Worm (Caenorhabditis elegans) whole organism, L4 larva: ENCODE results near the gene twk-13.

Source experiments
- D1046.2 ChIP-seq: fragments of 200-800 bp; sonication (Bioruptor generic); IDR thresholded peaks from 2 replicates; pipeline ENCODE4 v1.3.6; 2022; ENCODE audit warnings: missing genetic modification characterization, missing compliant biosample characterization
- F26F4.8 ChIP-seq: fragments of 200-800 bp; sonication (Bioruptor generic); conservative IDR thresholded peaks from 2 replicates; pipeline ENCODE4 v1.3.6; 2022; ENCODE audit warnings: missing genetic modification characterization, missing compliant biosample characterization
- F49E8.2 ChIP-seq: sonication (generic microtip); optimal IDR thresholded peaks from 2 replicates; lab custom pipeline; 2016; ENCODE audit warnings: missing compliant biosample characterization, mild to moderate bottlenecking, missing genetic modification characterization, borderline replicate concordance
- R02D3.7 ChIP-seq: fragments of 150-350 bp; sonication (generic microtip); optimal IDR thresholded peaks from 3 replicates; lab custom pipeline; 2014; ENCODE audit warnings: missing biosample characterization, missing genetic modification characterization
- T20F7.1 ChIP-seq: fragments of 200-800 bp; sonication (Bioruptor generic); optimal IDR thresholded peaks from 2 replicates; lab custom pipeline; 2018; ENCODE audit warnings: mild to moderate bottlenecking, missing genetic modification characterization, missing compliant biosample characterization
- T26A8.4 ChIP-seq: fragments of 200-800 bp; sonication (Bioruptor generic); IDR thresholded peaks from 2 replicates; pipeline ENCODE4 v1.3.6; 2022; ENCODE audit warnings: missing genetic modification characterization, missing compliant biosample characterization
- Y48G9A.11 ChIP-seq: fragments of 200-800 bp; sonication (Bioruptor generic); IDR thresholded peaks from 2 replicates; pipeline ENCODE4 v1.3.6; 2022; ENCODE audit warnings: missing genetic modification reagents, missing genetic modification characterization, missing compliant biosample characterization
- Y75B8A.6 ChIP-seq: fragments of 200-800 bp; sonication (Bioruptor generic); IDR thresholded peaks from 2 replicates; pipeline ENCODE4 v1.3.6; 2022; ENCODE audit warnings: missing genetic modification reagents, missing genetic modification characterization, missing compliant biosample characterization
- ZK546.5 ChIP-seq, 2 experiments: sonication (generic microtip); optimal IDR thresholded peaks; 2 replicates each; lab custom pipeline; 2017; ENCODE audit warnings: missing biosample characterization in 2 of 2, missing genetic modification characterization in 2 of 2
- ama-1 ChIP-seq: fragments of 150-350 bp; optimal IDR thresholded peaks from 2 replicates; lab custom pipeline; 2014; ENCODE audit warnings: inconsistent platforms, mixed read lengths
- attf-4 ChIP-seq: sonication (generic microtip); optimal IDR thresholded peaks from 3 replicates; lab custom pipeline; 2017; ENCODE audit warnings: missing biosample characterization, missing genetic modification characterization
- ceh-32 ChIP-seq: sonication (generic microtip); optimal IDR thresholded peaks from 2 replicates; lab custom pipeline; 2016; ENCODE audit warnings: mild to moderate bottlenecking, missing genetic modification characterization, missing compliant biosample characterization; ENCODE audit not compliant: poor library complexity
- ctbp-1 ChIP-seq: fragments of 200-800 bp; sonication (Bioruptor generic); IDR thresholded peaks from 2 replicates; pipeline ENCODE4 v1.3.6; 2022; ENCODE audit warnings: missing genetic modification reagents, missing genetic modification characterization, missing compliant biosample characterization
- daf-12 ChIP-seq: fragments of 150-350 bp; optimal IDR thresholded peaks from 2 replicates; lab custom pipeline; 2014; ENCODE audit warnings: missing biosample characterization, missing genetic modification reagents, missing genetic modification characterization
- daf-16 ChIP-seq, 3 experiments: sonication (generic microtip); optimal IDR thresholded peaks; 2 replicates each; lab custom pipeline; 2016 to 2017; ENCODE audit warnings: missing genetic modification characterization in 3 of 3, missing genetic modification reagents in 3 of 3, mild to moderate bottlenecking in 2 of 3, missing compliant biosample characterization in 2 of 3, missing biosample characterization in 1 of 3, moderate library complexity in 1 of 3
- daf-19 ChIP-seq: fragments of 200-800 bp; sonication (Bioruptor generic); conservative IDR thresholded peaks from 2 replicates; pipeline ENCODE4 v1.3.6; 2022; ENCODE audit warnings: missing genetic modification characterization, missing compliant biosample characterization
- dmd-8 ChIP-seq: fragments of 200-800 bp; sonication (Bioruptor generic); IDR thresholded peaks from 2 replicates; pipeline ENCODE4 v1.3.6; 2022; ENCODE audit warnings: missing genetic modification characterization, missing compliant biosample characterization
- dmd-9 ChIP-seq: fragments of 200-800 bp; sonication (Bioruptor generic); IDR thresholded peaks from 2 replicates; pipeline ENCODE4 v1.3.6; 2022; ENCODE audit warnings: missing genetic modification reagents, missing genetic modification characterization, missing compliant biosample characterization
- duxl-1 ChIP-seq: sonication (generic microtip); optimal IDR thresholded peaks from 2 replicates; lab custom pipeline; 2016; ENCODE audit warnings: mild to moderate bottlenecking, missing genetic modification characterization, moderate library complexity, missing compliant biosample characterization; ENCODE audit not compliant: poor library complexity
- dve-1 ChIP-seq: sonication (generic microtip); optimal IDR thresholded peaks from 2 replicates; lab custom pipeline; 2017; ENCODE audit warnings: antibody characterized with exemption, mild to moderate bottlenecking, missing genetic modification characterization, missing compliant biosample characterization; ENCODE audit not compliant: insufficient read depth
- egl-27 ChIP-seq: sonication (generic microtip); optimal IDR thresholded peaks from 3 replicates; lab custom pipeline; 2017; ENCODE audit warnings: missing biosample characterization, missing genetic modification reagents, missing genetic modification characterization
- fos-1 ChIP-seq: fragments of 150-350 bp; optimal IDR thresholded peaks from 2 replicates; lab custom pipeline; 2014; ENCODE audit warnings: missing biosample characterization, missing genetic modification characterization
- hlh-11 ChIP-seq: fragments of 200-800 bp; sonication (Bioruptor generic); optimal IDR thresholded peaks from 2 replicates; lab custom pipeline; 2018; ENCODE audit warnings: mild to moderate bottlenecking, missing genetic modification characterization, missing compliant biosample characterization
- hlh-30 ChIP-seq: sonication (generic microtip); optimal IDR thresholded peaks from 2 replicates; lab custom pipeline; 2017; ENCODE audit warnings: antibody characterized with exemption, mild to moderate bottlenecking, missing genetic modification characterization, missing compliant biosample characterization; ENCODE audit not compliant: insufficient read depth
- jun-1 ChIP-seq: fragments of 150-350 bp; optimal IDR thresholded peaks from 2 replicates; lab custom pipeline; 2014; ENCODE audit warnings: missing biosample characterization, missing genetic modification reagents, missing genetic modification characterization
- lin-29 ChIP-seq: fragments of 200-800 bp; sonication (Bioruptor generic); IDR thresholded peaks from 2 replicates; pipeline ENCODE4 v1.3.6; 2022; ENCODE audit warnings: missing genetic modification reagents, missing genetic modification characterization, missing compliant biosample characterization
- lin-39 ChIP-seq: fragments of 150-350 bp; optimal IDR thresholded peaks from 2 replicates; lab custom pipeline; 2014; ENCODE audit warnings: missing biosample characterization, missing genetic modification reagents, missing genetic modification characterization
- madf-5 ChIP-seq, 2 experiments: fragments of 200-800 bp; sonication (Bioruptor generic); IDR thresholded peaks; 2 replicates each; pipeline ENCODE4 v1.3.6; 2022; ENCODE audit warnings: missing compliant biosample characterization in 2 of 2, missing genetic modification characterization in 2 of 2
- mdt-29 ChIP-seq: fragments of 200-800 bp; sonication (Bioruptor generic); IDR thresholded peaks from 2 replicates; pipeline ENCODE4 v1.3.6; 2022; ENCODE audit warnings: missing genetic modification reagents, missing genetic modification characterization, missing compliant biosample characterization
- nhr-11 ChIP-seq: fragments of 150-350 bp; optimal IDR thresholded peaks from 2 replicates; lab custom pipeline; 2014; ENCODE audit warnings: missing biosample characterization, missing genetic modification characterization
- nhr-111 ChIP-seq: fragments of 200-800 bp; sonication (Bioruptor generic); optimal IDR thresholded peaks from 2 replicates; lab custom pipeline; 2018; ENCODE audit warnings: mild to moderate bottlenecking, missing genetic modification characterization, missing compliant biosample characterization
- nhr-237 ChIP-seq: sonication (generic microtip); optimal IDR thresholded peaks from 2 replicates; lab custom pipeline; 2017; ENCODE audit warnings: missing biosample characterization, missing genetic modification characterization
- nhr-41 ChIP-seq: fragments of 200-800 bp; sonication (Bioruptor generic); IDR thresholded peaks from 2 replicates; pipeline ENCODE4 v1.3.6; 2022; ENCODE audit warnings: missing genetic modification reagents, missing genetic modification characterization, missing compliant biosample characterization
- nhr-42 ChIP-seq: fragments of 200-800 bp; sonication (Bioruptor generic); IDR thresholded peaks from 2 replicates; pipeline ENCODE4 v1.3.6; 2022; ENCODE audit warnings: missing genetic modification characterization, missing compliant biosample characterization
- nhr-6 ChIP-seq: fragments of 150-350 bp; optimal IDR thresholded peaks from 2 replicates; lab custom pipeline; 2014; ENCODE audit warnings: missing biosample characterization, missing genetic modification characterization
- pqm-1 ChIP-seq: sonication (generic microtip); optimal IDR thresholded peaks from 2 replicates; lab custom pipeline; 2017; ENCODE audit warnings: missing biosample characterization, missing genetic modification characterization
- skn-1 ChIP-seq: fragments of 150-350 bp; optimal IDR thresholded peaks from 2 replicates; lab custom pipeline; 2014; ENCODE audit warnings: missing biosample characterization, missing genetic modification characterization
- snpc-1.2 ChIP-seq: fragments of 200-800 bp; sonication (Bioruptor generic); IDR thresholded peaks from 2 replicates; pipeline ENCODE4 v1.3.6; 2022; ENCODE audit warnings: missing genetic modification reagents, missing genetic modification characterization, missing compliant biosample characterization
- spr-1 ChIP-seq: sonication (generic microtip); optimal IDR thresholded peaks from 2 replicates; lab custom pipeline; 2016; ENCODE audit warnings: mild to moderate bottlenecking, missing genetic modification characterization, missing compliant biosample characterization
- tag-97 ChIP-seq: fragments of 200-800 bp; sonication (Bioruptor generic); IDR thresholded peaks from 2 replicates; pipeline ENCODE4 v1.3.6; 2022; ENCODE audit warnings: missing genetic modification characterization, missing compliant biosample characterization
- tra-1 ChIP-seq: fragments of 200-800 bp; sonication (Bioruptor generic); IDR thresholded peaks from 2 replicates; pipeline ENCODE4 v1.3.6; 2022; ENCODE audit warnings: missing genetic modification reagents, missing genetic modification characterization, missing compliant biosample characterization
- unc-130 ChIP-seq: sonication (generic microtip); optimal IDR thresholded peaks from 2 replicates; lab custom pipeline; 2016; ENCODE audit warnings: missing genetic modification reagents, missing genetic modification characterization, missing compliant biosample characterization
- unc-39 ChIP-seq: sonication (generic microtip); optimal IDR thresholded peaks from 2 replicates; lab custom pipeline; 2017; ENCODE audit warnings: missing biosample characterization, missing genetic modification characterization
- vab-7 ChIP-seq: fragments of 200-800 bp; sonication (Bioruptor generic); IDR thresholded peaks from 2 replicates; pipeline ENCODE4 v1.3.6; 2022; ENCODE audit warnings: missing genetic modification reagents, missing genetic modification characterization, missing compliant biosample characterization
- zag-1 ChIP-seq: fragments of 150-350 bp; optimal IDR thresholded peaks from 2 replicates; lab custom pipeline; 2014; ENCODE audit warnings: missing biosample characterization, missing genetic modification characterization
- zfp-2 ChIP-seq: sonication (generic microtip); optimal IDR thresholded peaks from 2 replicates; lab custom pipeline; 2016; ENCODE audit warnings: mild to moderate bottlenecking, missing genetic modification characterization, missing compliant biosample characterization

The twk-13 gene

DNA sequence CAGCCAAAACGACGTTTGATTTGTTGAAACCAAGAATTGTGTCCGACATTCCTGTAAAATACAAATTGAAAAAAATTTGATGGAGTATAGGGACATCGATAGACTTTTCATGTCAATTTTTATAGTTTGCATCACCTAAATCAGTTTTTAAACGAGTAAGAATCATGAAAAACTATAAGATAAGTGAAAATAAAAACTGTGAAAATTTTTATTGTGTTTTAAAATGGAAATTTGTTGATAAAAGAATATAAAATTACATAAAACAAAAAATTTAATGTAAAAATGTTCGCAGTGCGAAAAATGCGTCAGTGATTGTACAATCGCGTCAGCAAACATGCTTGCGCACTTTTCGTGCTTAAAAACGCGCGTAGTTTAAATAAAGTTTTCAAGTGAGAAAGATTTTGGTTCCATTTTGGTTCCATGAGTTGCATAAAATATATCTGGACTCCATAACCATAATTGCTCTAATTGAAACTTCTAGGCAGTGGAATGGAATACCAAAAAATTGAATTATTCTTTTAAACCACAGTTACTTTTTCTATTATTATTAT lies 5.7 kb upstream of the twk-13 start, which contains the start of gene tomm-20 (continued):
- TF ChIP-seq egl-27 (tag; lab: Kevin White, UChicago) (no peak), unc-39 (tag; lab: Kevin White, UChicago) (no peak), skn-1 (tag; lab: Kevin White, UChicago) (no peak), nhr-6 (tag; lab: Kevin White, UChicago) (peak; percentile 100), T20F7.1 (GFP tag; lab: Kevin White, UChicago) (peak; percentile 92), R02D3.7 (tag; lab: Kevin White, UChicago) (no peak), zfp-2 (tag; lab: Kevin White, UChicago) (peak; percentile 49), nhr-41 (GFP tag; lab: Robert Waterston, UW) (no peak), lin-39 (tag; lab: Kevin White, UChicago) (no peak), pqm-1 (tag; lab: Kevin White, UChicago) (no peak), madf-5 (GFP tag; IDR thresholded peaks at IDR 0.05; lab: Robert Waterston, UW) (no peak), duxl-1 (tag; lab: Kevin White, UChicago) (peak; percentile 84), daf-12 (tag; lab: Kevin White, UChicago) (no peak), ZK546.5 (tag; optimal IDR thresholded peaks at IDR 0.05; lab: Kevin White, UChicago) (no peak), D1046.2 (GFP tag; lab: Robert Waterston, UW) (no peak), snpc-1.2 (0 out of 2 replicates have a peak, but pooled peaks have one; percentile 62), nhr-237 (no peak), dmd-9 (no peak), jun-1 (tag; lab: Kevin White, UChicago) (peak; percentile 76), fos-1 (tag; lab: Kevin White, UChicago) (no peak), zag-1 (no peak), attf-4 (tag; lab: Kevin White, UChicago) (no peak), nhr-111 (GFP tag; lab: Kevin White, UChicago) (no peak), tag-97 (no peak), F49E8.2 (tag; lab: Kevin White, UChicago) (peak; percentile 69), T26A8.4 (GFP tag; lab: Robert Waterston, UW) (no peak; the same call in none of the 2 replicates), hlh-30 (tag; lab: Kevin White, UChicago) (peak; percentile 82), tra-1 (GFP tag; lab: Robert Waterston, UW) (peak; percentile 89), lin-29 (GFP tag; lab: Robert Waterston, UW) (peak; percentile 84), ctbp-1 (GFP tag; lab: Robert Waterston, UW) (peak; percentile 79; the same call in 1 of the 2 replicates), unc-130 (GFP tag; lab: Kevin White, UChicago) (peak; percentile 4), ceh-32 (peak; percentile 55)

DNA sequence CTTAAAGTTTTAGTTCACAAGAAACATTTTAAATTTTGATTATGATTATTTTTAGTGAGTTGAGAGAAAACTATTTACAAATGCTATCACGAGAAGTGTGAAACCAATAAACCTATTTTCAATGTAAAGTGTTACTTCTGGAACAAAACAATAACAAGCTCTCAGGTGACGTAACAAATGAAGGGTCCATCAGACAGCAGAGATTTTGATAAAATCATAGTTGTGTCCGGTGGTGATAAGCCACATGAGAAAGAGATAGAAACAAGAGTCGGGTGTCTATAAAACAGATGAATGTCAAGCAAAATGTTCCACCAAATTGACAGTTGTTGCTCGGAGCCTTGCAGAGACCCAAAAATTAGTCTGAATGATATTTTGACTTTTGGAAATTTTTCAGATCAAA lies 3.4 kb downstream of the twk-13 start:
- TF ChIP-seq hlh-11 = no peak
- TF ChIP-seq nhr-11 (tag; lab: Kevin White, UChicago) = peak; percentile 45
- TF ChIP-seq dmd-9 = no peak
- TF ChIP-seq daf-16 (GFP tag; optimal IDR thresholded peaks at IDR 0.05; lab: Kevin White, UChicago) = peak in 1 of 2 experiments; percentile 94
- TF ChIP-seq daf-16 (tag; optimal IDR thresholded peaks at IDR 0.05; lab: Kevin White, UChicago) = no peak
- TF ChIP-seq jun-1 (tag; lab: Kevin White, UChicago) = no peak
- no peak for TF ChIP-seq ama-1
- TF ChIP-seq nhr-111 (GFP tag; lab: Kevin White, UChicago) = no peak
- TF ChIP-seq dmd-8 = no peak
- TF ChIP-seq F26F4.8 (GFP tag; lab: Robert Waterston, UW) = no peak
- no peak for TF ChIP-seq daf-19
- TF ChIP-seq Y75B8A.6 (GFP tag; lab: Robert Waterston, UW) = no peak
- no peak for TF ChIP-seq T20F7.1 (GFP tag; lab: Kevin White, UChicago)
- no peak for TF ChIP-seq spr-1
- TF ChIP-seq zfp-2 (tag; lab: Kevin White, UChicago) = no peak
- no peak for TF ChIP-seq dve-1 (tag; lab: Kevin White, UChicago)
- no peak for TF ChIP-seq Y48G9A.11
- no peak for TF ChIP-seq mdt-29 (GFP tag; lab: Robert Waterston, UW)
- TF ChIP-seq vab-7 (GFP tag; lab: Robert Waterston, UW) = no peak
- no peak for TF ChIP-seq F49E8.2 (tag; lab: Kevin White, UChicago)
- no peak for TF ChIP-seq nhr-42 (GFP tag; lab: Robert Waterston, UW)
- TF ChIP-seq D1046.2 (GFP tag; lab: Robert Waterston, UW) = no peak
- TF ChIP-seq hlh-30 (tag; lab: Kevin White, UChicago) = peak; percentile 24
